Worm (Caenorhabditis elegans) whole organism, L1 larva: Measurements from ENCODE around the gene ggtb-1.

ENCODE experiments used
- C16A3.4 ChIP-seq: fragments of 150-350 bp; optimal IDR thresholded peaks from 2 replicates; lab custom pipeline; 2014; ENCODE audit warnings: missing biosample characterization, missing genetic modification characterization
- C34B4.2 ChIP-seq: sonication (generic microtip); optimal IDR thresholded peaks from 2 replicates; lab custom pipeline; 2017; ENCODE audit warnings: mild to moderate bottlenecking, missing genetic modification characterization, missing compliant biosample characterization
- F16B12.6 ChIP-seq: fragments of 150-350 bp; optimal IDR thresholded peaks from 2 replicates; lab custom pipeline; 2014; ENCODE audit warnings: missing biosample characterization, missing genetic modification characterization
- aha-1 ChIP-seq: fragments of 150-350 bp; optimal IDR thresholded peaks from 2 replicates; lab custom pipeline; 2014; ENCODE audit warnings: missing biosample characterization, missing genetic modification characterization
- alr-1 ChIP-seq: fragments of 200-800 bp; sonication (Bioruptor generic); optimal IDR thresholded peaks from 2 replicates; lab custom pipeline; 2018; ENCODE audit warnings: borderline replicate concordance, mild to moderate bottlenecking, missing genetic modification characterization, missing compliant biosample characterization
- ama-1 ChIP-seq: fragments of 150-350 bp; optimal IDR thresholded peaks from 2 replicates; lab custom pipeline; 2014
- blmp-1 ChIP-seq: fragments of 150-350 bp; optimal IDR thresholded peaks from 2 replicates; lab custom pipeline; 2014; ENCODE audit warnings: missing biosample characterization, missing genetic modification characterization
- ceh-82 ChIP-seq, 3 experiments: fragments of 150-350 bp in 1 of 3; sonication (generic microtip) in 2 of 3; optimal IDR thresholded peaks; 2 replicates each; lab custom pipeline; 2014 to 2017; ENCODE audit warnings: missing biosample characterization in 3 of 3, missing genetic modification characterization in 3 of 3
- ceh-90 ChIP-seq: sonication (generic microtip); optimal IDR thresholded peaks from 2 replicates; lab custom pipeline; 2016; ENCODE audit warnings: missing genetic modification characterization, missing compliant biosample characterization
- dpl-1 ChIP-seq, 3 experiments: fragments of 150-350 bp in 2 of 3; sonication (generic microtip) in 1 of 3; optimal IDR thresholded peaks; 2 replicates each; lab custom pipeline; 2014 to 2017; ENCODE audit warnings: missing biosample characterization in 3 of 3, missing genetic modification characterization in 3 of 3, missing genetic modification reagents in 3 of 3
- dsc-1 ChIP-seq: sonication (generic microtip); optimal IDR thresholded peaks from 2 replicates; lab custom pipeline; 2016; ENCODE audit warnings: mild to moderate bottlenecking, missing genetic modification characterization, missing compliant biosample characterization
- efl-1 ChIP-seq, 4 experiments: fragments of 150-350 bp; optimal IDR thresholded peaks in 3 of 4; peaks in 1 of 4; 1 replicate in 1 of 4; 2 replicates in 3 of 4; lab custom pipeline; 2014; ENCODE audit warnings: missing biosample characterization in 2 of 4, missing genetic modification characterization in 2 of 4, missing genetic modification reagents in 2 of 4
- egl-27 ChIP-seq, 2 experiments: fragments of 150-350 bp in 1 of 2; sonication (generic microtip); optimal IDR thresholded peaks; 3 replicates each; lab custom pipeline; 2017 to 2018; ENCODE audit warnings: missing biosample characterization in 2 of 2, missing genetic modification characterization in 2 of 2, missing genetic modification reagents in 2 of 2
- elt-2 ChIP-seq: sonication (generic microtip); optimal IDR thresholded peaks from 2 replicates; lab custom pipeline; 2016; ENCODE audit warnings: missing genetic modification characterization, mild to moderate bottlenecking, inconsistent platforms, missing compliant biosample characterization, missing genetic modification reagents
- elt-3 ChIP-seq, 6 experiments: fragments of 150-350 bp in 1 of 6; sonication (generic microtip); optimal IDR thresholded peaks; 2 replicates each; lab custom pipeline; 2017 to 2018; ENCODE audit warnings: missing biosample characterization in 6 of 6, missing genetic modification characterization in 6 of 6, inconsistent platforms in 1 of 6
- ets-5 ChIP-seq: fragments of 200-800 bp; sonication (Bioruptor generic); IDR thresholded peaks from 2 replicates; pipeline ENCODE4 v1.3.6; 2022; ENCODE audit warnings: missing genetic modification characterization, missing compliant biosample characterization
- fkh-4 ChIP-seq: sonication (generic microtip); optimal IDR thresholded peaks from 2 replicates; lab custom pipeline; 2016; ENCODE audit warnings: missing compliant biosample characterization, missing genetic modification characterization, borderline replicate concordance
- fkh-8 ChIP-seq: sonication (generic microtip); optimal IDR thresholded peaks from 2 replicates; lab custom pipeline; 2016; ENCODE audit warnings: mild to moderate bottlenecking, missing genetic modification characterization, missing compliant biosample characterization
- hlh-17 ChIP-seq: fragments of 200-800 bp; sonication (Bioruptor generic); optimal IDR thresholded peaks from 2 replicates; lab custom pipeline; 2018; ENCODE audit warnings: missing genetic modification characterization, mild to moderate bottlenecking, missing compliant biosample characterization, moderate library complexity, borderline replicate concordance
- hlh-4 ChIP-seq: sonication (generic microtip); optimal IDR thresholded peaks from 2 replicates; lab custom pipeline; 2016; ENCODE audit warnings: mild to moderate bottlenecking, missing genetic modification characterization, missing compliant biosample characterization
- hpl-2 ChIP-seq: fragments of 150-350 bp; optimal IDR thresholded peaks from 2 replicates; lab custom pipeline; 2014; ENCODE audit warnings: missing biosample characterization, missing genetic modification reagents, missing genetic modification characterization
- isw-1 ChIP-seq: fragments of 200-800 bp; sonication (Bioruptor generic); IDR thresholded peaks from 2 replicates; pipeline ENCODE4 v1.3.6; 2022; ENCODE audit warnings: missing genetic modification characterization, missing compliant biosample characterization
- jun-1 ChIP-seq: fragments of 150-350 bp; optimal IDR thresholded peaks from 2 replicates; lab custom pipeline; 2014; ENCODE audit warnings: missing biosample characterization, missing genetic modification reagents, missing genetic modification characterization
- lin-14 ChIP-seq: fragments of 200-800 bp; sonication (Bioruptor generic); optimal IDR thresholded peaks from 2 replicates; lab custom pipeline; 2018; ENCODE audit warnings: mild to moderate bottlenecking, missing genetic modification characterization, moderate library complexity, missing compliant biosample characterization
- lin-15B ChIP-seq: fragments of 150-350 bp; sonication (generic microtip); optimal IDR thresholded peaks from 3 replicates; lab custom pipeline; 2014; ENCODE audit warnings: missing biosample characterization, missing genetic modification characterization
- lin-35 ChIP-seq, 2 experiments: fragments of 150-350 bp; optimal IDR thresholded peaks; 2 replicates each; lab custom pipeline; 2014; ENCODE audit warnings: missing biosample characterization in 2 of 2, missing genetic modification characterization in 2 of 2, missing genetic modification reagents in 2 of 2
- lsy-2 ChIP-seq, 2 experiments: fragments of 150-350 bp; optimal IDR thresholded peaks; 2 replicates each; lab custom pipeline; 2014; ENCODE audit warnings: missing biosample characterization in 2 of 2, missing genetic modification characterization in 2 of 2
- mdl-1 ChIP-seq, 2 experiments: fragments of 150-350 bp; optimal IDR thresholded peaks; 2 replicates each; lab custom pipeline; 2014 to 2017; ENCODE audit warnings: missing biosample characterization in 2 of 2, missing genetic modification characterization in 2 of 2, inconsistent platforms in 1 of 2
- mep-1 ChIP-seq: fragments of 150-350 bp; optimal IDR thresholded peaks from 2 replicates; lab custom pipeline; 2014; ENCODE audit warnings: missing biosample characterization, missing genetic modification characterization
- nhr-11 ChIP-seq: fragments of 150-350 bp; optimal IDR thresholded peaks from 2 replicates; lab custom pipeline; 2014; ENCODE audit warnings: missing biosample characterization, missing genetic modification characterization
- nhr-20 ChIP-seq: sonication (generic microtip); optimal IDR thresholded peaks from 2 replicates; lab custom pipeline; 2016; ENCODE audit warnings: mild to moderate bottlenecking, missing genetic modification characterization, missing compliant biosample characterization
- nhr-28 ChIP-seq: fragments of 150-350 bp; optimal IDR thresholded peaks from 2 replicates; lab custom pipeline; 2014; ENCODE audit warnings: missing biosample characterization, missing genetic modification characterization
- nhr-71 ChIP-seq: sonication (generic microtip); optimal IDR thresholded peaks from 2 replicates; lab custom pipeline; 2016; ENCODE audit warnings: mild to moderate bottlenecking, missing genetic modification characterization, moderate library complexity, missing compliant biosample characterization
- nhr-76 ChIP-seq: sonication (generic microtip); optimal IDR thresholded peaks from 2 replicates; lab custom pipeline; 2017; ENCODE audit warnings: missing biosample characterization, missing genetic modification characterization
- nhr-85 ChIP-seq: sonication (generic microtip); peaks from one replicate; lab custom pipeline; 2016; ENCODE audit warnings: missing genetic modification characterization, inconsistent platforms, missing compliant biosample characterization
- nhr-90 ChIP-seq: sonication (generic microtip); optimal IDR thresholded peaks from 2 replicates; lab custom pipeline; 2016; ENCODE audit warnings: mild to moderate bottlenecking, missing genetic modification characterization, missing compliant biosample characterization; ENCODE audit not compliant: poor library complexity
- pqm-1 ChIP-seq: sonication (generic microtip); optimal IDR thresholded peaks from 3 replicates; lab custom pipeline; 2017; ENCODE audit warnings: missing biosample characterization, missing genetic modification characterization
- rnt-1 ChIP-seq: sonication (generic microtip); optimal IDR thresholded peaks from 2 replicates; lab custom pipeline; 2016; ENCODE audit warnings: mild to moderate bottlenecking, missing genetic modification characterization, moderate library complexity, missing compliant biosample characterization
- skn-1 ChIP-seq: fragments of 150-350 bp; optimal IDR thresholded peaks from 2 replicates; lab custom pipeline; 2014; ENCODE audit warnings: missing biosample characterization, missing genetic modification characterization
- swsn-7 ChIP-seq: sonication (generic microtip); optimal IDR thresholded peaks from 2 replicates; lab custom pipeline; 2016; ENCODE audit warnings: missing genetic modification characterization, missing compliant biosample characterization
- unc-130 ChIP-seq: fragments of 150-350 bp; optimal IDR thresholded peaks from 2 replicates; lab custom pipeline; 2017; ENCODE audit warnings: missing biosample characterization, missing genetic modification characterization, inconsistent platforms
- unc-86 ChIP-seq: sonication (generic microtip); optimal IDR thresholded peaks from 2 replicates; lab custom pipeline; 2016; ENCODE audit warnings: missing genetic modification characterization, missing compliant biosample characterization
- vab-15 ChIP-seq: sonication (generic microtip); optimal IDR thresholded peaks from 2 replicates; lab custom pipeline; 2017; ENCODE audit warnings: missing genotype, mild to moderate bottlenecking, missing genetic modification characterization, missing compliant biosample characterization
- xbp-1 ChIP-seq: sonication (generic microtip); optimal IDR thresholded peaks from 2 replicates; lab custom pipeline; 2016; ENCODE audit warnings: missing genetic modification characterization, missing compliant biosample characterization
- zip-4 ChIP-seq: fragments of 200-800 bp; sonication (Bioruptor generic); optimal IDR thresholded peaks from 2 replicates; lab custom pipeline; 2018; ENCODE audit warnings: mild to moderate bottlenecking, missing genetic modification characterization, moderate library complexity, missing compliant biosample characterization

Gene ggtb-1

ce11 chrIII:7162065-7162762 is 28.6 kb downstream of the ggtb-1 start, which contains the start of the genes syf-2 and K04G7.1 (continued):
- TF ChIP-seq zip-4 (GFP tag; lab: Kevin White, UChicago) (peak; percentile 60), nhr-85 (tag; lab: Kevin White, UChicago) (peak; percentile 97), vab-15 (tag; lab: Kevin White, UChicago) (no peak), hlh-4 (tag; lab: Kevin White, UChicago) (no peak), nhr-76 (no peak), jun-1 (peak; percentile 86), elt-3 (tag; optimal IDR thresholded peaks at IDR 0.05; lab: Kevin White, UChicago) (peak in 3 of 6 experiments; percentile 58 to 89 (median 59)), unc-86 (tag; lab: Kevin White, UChicago) (peak; percentile 85), C16A3.4 (tag; lab: Kevin White, UChicago) (peak; percentile 93), alr-1 (tag; lab: Kevin White, UChicago) (no peak), lin-15B (tag; lab: Kevin White, UChicago) (peak; percentile 99), nhr-28 (tag; lab: Kevin White, UChicago) (no peak), hlh-17 (GFP tag; lab: Kevin White, UChicago) (no peak), fkh-4 (tag; lab: Kevin White, UChicago) (peak; percentile 14), pqm-1 (no peak), egl-27 (tag; optimal IDR thresholded peaks at IDR 0.05; lab: Kevin White, UChicago) (peak; percentile 78 to 87)

DNA sequence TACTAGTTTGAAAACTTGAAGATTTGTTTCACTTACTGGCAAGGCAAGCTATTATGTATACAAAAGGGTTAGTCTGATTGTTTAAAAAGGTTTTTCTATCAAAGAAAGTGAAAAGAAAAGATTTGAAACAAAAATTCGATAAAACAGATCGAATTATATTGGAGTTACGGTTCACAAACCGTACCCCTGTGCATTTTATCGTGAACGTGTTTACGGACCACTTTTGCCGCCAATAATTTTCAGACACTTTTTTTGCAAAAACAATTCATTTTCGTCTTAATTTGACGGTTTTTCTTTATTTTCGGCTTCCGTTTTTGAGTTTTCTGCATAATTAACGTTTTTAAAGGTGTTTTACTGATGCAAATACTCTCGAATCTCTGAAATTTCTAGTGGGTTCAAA is 31.7 kb downstream of the ggtb-1 start:
- no peak for TF ChIP-seq efl-1 (optimal IDR thresholded peaks at IDR 0.05; lab: Kevin White, UChicago)
- TF ChIP-seq efl-1 (GFP tag; optimal IDR thresholded peaks at IDR 0.05 in 1 of 2; lab: Kevin White, UChicago), result no peak
- no peak for TF ChIP-seq mep-1
- no peak for TF ChIP-seq C34B4.2 (tag; lab: Kevin White, UChicago)
- no peak for TF ChIP-seq F16B12.6 (tag; lab: Kevin White, UChicago)
- no peak for TF ChIP-seq aha-1
- TF ChIP-seq nhr-28 (tag; lab: Kevin White, UChicago), result no peak
- TF ChIP-seq, all 84 proteins: peak for 0

- TF ChIP-seq swsn-7 (tag; lab: Kevin White, UChicago), result peak; percentile 3
- no peak for TF ChIP-seq ets-5
- no peak for TF ChIP-seq aha-1
- peak; percentile 68 for TF ChIP-seq lin-14 (GFP tag; lab: Kevin White, UChicago)
- peak; percentile 26 for TF ChIP-seq lin-15B (tag; lab: Kevin White, UChicago)
- TF ChIP-seq zip-4 (GFP tag; lab: Kevin White, UChicago), result peak; percentile 5
- no peak for TF ChIP-seq ceh-90 (tag; lab: Kevin White, UChicago)
- peak; percentile 3 for TF ChIP-seq fkh-8 (tag; lab: Kevin White, UChicago)
- no peak for TF ChIP-seq hpl-2
- no peak for TF ChIP-seq dsc-1 (tag; lab: Kevin White, UChicago)
- TF ChIP-seq nhr-11 (tag; lab: Kevin White, UChicago), result no peak
- peak; percentile 82 for TF ChIP-seq skn-1
- peak in 1 of 3 experiments; percentile 57 for TF ChIP-seq ceh-82 (tag; optimal IDR thresholded peaks at IDR 0.05; lab: Kevin White, UChicago)
- peak; percentile 17; the same call in 1 of the 2 replicates for TF ChIP-seq isw-1 (GFP tag; lab: Robert Waterston, UW)
- peak; percentile 37 to 54 for TF ChIP-seq efl-1 (optimal IDR thresholded peaks at IDR 0.05; lab: Kevin White, UChicago)
- TF ChIP-seq efl-1 (GFP tag; optimal IDR thresholded peaks at IDR 0.05 in 1 of 2; lab: Kevin White, UChicago), result peak; percentile 62 to 92
- TF ChIP-seq blmp-1, result peak; percentile 53
- TF ChIP-seq mdl-1 (tag; optimal IDR thresholded peaks at IDR 0.05; lab: Kevin White, UChicago), result peak in 1 of 2 experiments; percentile 11
- TF ChIP-seq elt-2 (tag; lab: Kevin White, UChicago), result peak; percentile 83
- peak; percentile 10 for TF ChIP-seq jun-1
- TF ChIP-seq vab-15 (tag; lab: Kevin White, UChicago), result no peak
- peak; percentile 16 for TF ChIP-seq nhr-20 (tag; lab: Kevin White, UChicago)
- TF ChIP-seq nhr-90 (tag; lab: Kevin White, UChicago), result peak; percentile 17
- no peak for TF ChIP-seq ama-1 (lab: Kevin White, UChicago)
- TF ChIP-seq mep-1, result peak; percentile 45
- peak; percentile 43 for TF ChIP-seq nhr-71 (tag; lab: Kevin White, UChicago)
- TF ChIP-seq xbp-1 (tag; lab: Kevin White, UChicago), result peak; percentile 77
- no peak for TF ChIP-seq rnt-1 (tag; lab: Kevin White, UChicago)
- TF ChIP-seq unc-130, result no peak
- TF ChIP-seq dpl-1 (GFP tag; optimal IDR thresholded peaks at IDR 0.05; lab: Kevin White, UChicago), result peak; percentile 39 to 66 (median 52)
- TF ChIP-seq egl-27 (tag; optimal IDR thresholded peaks at IDR 0.05; lab: Kevin White, UChicago), result peak in 1 of 2 experiments; percentile 23
- TF ChIP-seq lsy-2 (tag; optimal IDR thresholded peaks at IDR 0.05; lab: Kevin White, UChicago), result peak in 1 of 2 experiments; percentile 47
- TF ChIP-seq lin-35 (GFP tag; optimal IDR thresholded peaks at IDR 0.05; lab: Kevin White, UChicago), result peak; percentile 60 to 77
- no peak for TF ChIP-seq pqm-1
These were observed 32.3 kb downstream of the ggtb-1 start for ce11 chrIII:7165816-7166229.
